Fruit fly (Drosophila melanogaster) whole organism, embryonic: ENCODE results near the gene CG43245.

ENCODE experiments used
- Abd-B ChIP-seq: fragments of 200-800 bp; sonication (Bioruptor generic); optimal IDR thresholded peaks from 2 replicates; lab custom pipeline; 2018; ENCODE audit warnings: missing biosample characterization, mild to moderate bottlenecking, missing genetic modification characterization, moderate library complexity
- CG11247 ChIP-seq: fragments of 200-800 bp; sonication (Bioruptor generic); IDR thresholded peaks from 2 replicates; pipeline ENCODE4 v1.3.6; 2022; ENCODE audit warnings: missing biosample characterization, missing genetic modification characterization
- CG11456 ChIP-seq: fragments of 200-800 bp; sonication (Bioruptor generic); IDR thresholded peaks from 3 replicates; pipeline ENCODE4 v1.3.6; 2022; ENCODE audit warnings: missing biosample characterization, missing genetic modification characterization
- CG11695 ChIP-seq: fragments of 200-800 bp; sonication (Bioruptor generic); IDR thresholded peaks from 3 replicates; pipeline ENCODE4 v1.3.6; 2022; ENCODE audit warnings: missing biosample characterization, missing genetic modification characterization
- CG12071 ChIP-seq: fragments of 200-800 bp; sonication (Bioruptor generic); optimal IDR thresholded peaks from 3 replicates; lab custom pipeline; 2018; ENCODE audit warnings: missing biosample characterization, mild to moderate bottlenecking, missing genetic modification characterization
- CG12769 ChIP-seq: fragments of 200-800 bp; sonication (Bioruptor generic); optimal IDR thresholded peaks from 2 replicates; lab custom pipeline; 2019; ENCODE audit warnings: missing biosample characterization, mild to moderate bottlenecking, missing genetic modification characterization, moderate library complexity
- CG14667 ChIP-seq: fragments of 200-800 bp; sonication (Bioruptor generic); IDR thresholded peaks from 2 replicates; pipeline ENCODE4 v1.3.6; 2022; ENCODE audit warnings: missing biosample characterization, missing genetic modification characterization
- CG17359 ChIP-seq: fragments of 200-800 bp; sonication (Bioruptor generic); optimal IDR thresholded peaks from 3 replicates; lab custom pipeline; 2018; ENCODE audit warnings: missing biosample characterization, mild to moderate bottlenecking, missing genetic modification characterization, moderate library complexity
- CG18599 ChIP-seq: fragments of 200-800 bp; sonication (Bioruptor generic); optimal IDR thresholded peaks from 3 replicates; lab custom pipeline; 2017; ENCODE audit warnings: missing biosample characterization, missing genetic modification characterization, mild to moderate bottlenecking, moderate library complexity, missing genetic modification reagents
- CG18619 ChIP-seq: fragments of 200-800 bp; sonication (Bioruptor generic); optimal IDR thresholded peaks from 3 replicates; lab custom pipeline; 2017; ENCODE audit warnings: missing biosample characterization, mild to moderate bottlenecking, missing genetic modification characterization
- CG2678 ChIP-seq: fragments of 200-800 bp; sonication (Bioruptor generic); optimal IDR thresholded peaks from 3 replicates; lab custom pipeline; 2019; ENCODE audit warnings: missing biosample characterization, mild to moderate bottlenecking, missing genetic modification characterization, moderate library complexity
- CG32532 ChIP-seq: fragments of 200-800 bp; sonication (Bioruptor generic); IDR thresholded peaks from 2 replicates; pipeline ENCODE4 v1.3.6; 2022; ENCODE audit warnings: missing biosample characterization, missing genetic modification characterization
- CG6683 ChIP-seq: fragments of 200-800 bp; sonication (Bioruptor generic); optimal IDR thresholded peaks from 2 replicates; lab custom pipeline; 2017; ENCODE audit warnings: missing biosample characterization, mild to moderate bottlenecking, missing genetic modification characterization, missing genetic modification reagents
- CG7963 ChIP-seq: fragments of 200-800 bp; sonication (Bioruptor generic); IDR thresholded peaks from 3 replicates; pipeline ENCODE4 v1.3.6; 2022; ENCODE audit warnings: missing biosample characterization, missing genetic modification characterization; ENCODE audit not compliant: partially characterized antibody
- CG8281 ChIP-seq: fragments of 200-800 bp; sonication (Bioruptor generic); optimal IDR thresholded peaks from 2 replicates; lab custom pipeline; 2018; ENCODE audit warnings: missing biosample characterization, mild to moderate bottlenecking, missing genetic modification characterization, moderate library complexity
- CG8388 ChIP-seq: fragments of 200-800 bp; sonication (Bioruptor generic); optimal IDR thresholded peaks from 2 replicates; lab custom pipeline; 2019; ENCODE audit warnings: missing biosample characterization, mild to moderate bottlenecking, missing genetic modification characterization, moderate library complexity
- Deaf1 ChIP-seq: fragments of 200-800 bp; optimal IDR thresholded peaks from 3 replicates; lab custom pipeline; 2019; ENCODE audit warnings: missing biosample characterization, mild to moderate bottlenecking, missing genetic modification characterization, moderate library complexity
- Doc3 ChIP-seq: fragments of 200-800 bp; sonication (Bioruptor generic); IDR thresholded peaks from 3 replicates; pipeline ENCODE4 v1.3.6; 2022; ENCODE audit warnings: missing biosample characterization, missing genetic modification characterization; ENCODE audit not compliant: partially characterized antibody
- Gsc ChIP-seq: fragments of 200-800 bp; sonication (Bioruptor generic); IDR thresholded peaks from 2 replicates; pipeline ENCODE4 v1.3.6; 2022; ENCODE audit warnings: missing biosample characterization, missing genetic modification characterization
- HLH3B ChIP-seq: fragments of 200-800 bp; sonication (Bioruptor generic); IDR thresholded peaks from 2 replicates; pipeline ENCODE4 v1.3.6; 2022; ENCODE audit warnings: missing biosample characterization, missing genetic modification characterization
- Hr51 ChIP-seq, 2 experiments: fragments of 200-800 bp; sonication (Bioruptor generic); optimal IDR thresholded peaks; 2 replicates in 1 of 2; 3 replicates in 1 of 2; lab custom pipeline; 2016 to 2018; ENCODE audit warnings: missing biosample characterization in 2 of 2, missing genetic modification characterization in 2 of 2, mild to moderate bottlenecking in 1 of 2, moderate library complexity in 1 of 2
- Hr78 ChIP-seq, 2 experiments: fragments of 200-800 bp in 1 of 2; fragments of >200 bp in 1 of 2; sonication (Bioruptor generic) in 1 of 2; optimal IDR thresholded peaks; 2 replicates each; lab custom pipeline; 2017 to 2019; ENCODE audit warnings: missing biosample characterization in 2 of 2, missing genetic modification characterization in 2 of 2, mild to moderate bottlenecking in 1 of 2, moderate library complexity in 1 of 2
- MESR4 ChIP-seq: fragments of 200-800 bp; sonication (Bioruptor generic); optimal IDR thresholded peaks from 2 replicates; lab custom pipeline; 2018; ENCODE audit warnings: missing biosample characterization, mild to moderate bottlenecking, missing genetic modification characterization, moderate library complexity
- Max ChIP-seq: fragments of 200-800 bp; sonication (Bioruptor generic); optimal IDR thresholded peaks from 2 replicates; lab custom pipeline; 2016; ENCODE audit warnings: missing biosample characterization, mild to moderate bottlenecking, missing genetic modification characterization
- NfI ChIP-seq: fragments of 200-800 bp; sonication (Bioruptor generic); optimal IDR thresholded peaks from 3 replicates; lab custom pipeline; 2018; ENCODE audit warnings: missing biosample characterization, mild to moderate bottlenecking, missing genetic modification characterization, moderate library complexity
- Oli ChIP-seq: fragments of 200-800 bp; sonication (Bioruptor generic); optimal IDR thresholded peaks from 2 replicates; lab custom pipeline; 2018; ENCODE audit warnings: missing biosample characterization, mild to moderate bottlenecking, missing genetic modification characterization, moderate library complexity
- PHDP ChIP-seq: fragments of 200-800 bp; sonication (Bioruptor generic); optimal IDR thresholded peaks from 3 replicates; lab custom pipeline; 2018; ENCODE audit warnings: missing biosample characterization, mild to moderate bottlenecking, missing genetic modification characterization, moderate library complexity
- Sox102F ChIP-seq: fragments of 200-800 bp; sonication (Bioruptor generic); optimal IDR thresholded peaks from 2 replicates; lab custom pipeline; 2018; ENCODE audit warnings: missing biosample characterization, mild to moderate bottlenecking, missing genetic modification characterization, moderate library complexity
- Sry-δ ChIP-seq: fragments of 200-800 bp; sonication (Bioruptor generic); optimal IDR thresholded peaks from 2 replicates; lab custom pipeline; 2016; ENCODE audit warnings: missing biosample characterization, missing genetic modification characterization
- Stat92E ChIP-seq, 3 experiments: fragments of >200 bp in 2 of 3; fragments of 200-800 bp in 1 of 3; sonication (Bioruptor generic) in 1 of 3; optimal IDR thresholded peaks; 2 replicates each; lab custom pipeline; 2017 to 2019; ENCODE audit warnings: missing biosample characterization in 3 of 3, missing genetic modification characterization in 3 of 3, mild to moderate bottlenecking in 1 of 3, moderate library complexity in 1 of 3
- abd-A ChIP-seq: fragments of 200-800 bp; sonication (Bioruptor generic); optimal IDR thresholded peaks from 3 replicates; lab custom pipeline; 2019; ENCODE audit warnings: missing biosample characterization, mild to moderate bottlenecking, missing genetic modification characterization, moderate library complexity
- bcd ChIP-seq: fragments of 200-800 bp; sonication (Bioruptor generic); optimal IDR thresholded peaks from 2 replicates; lab custom pipeline; 2017; ENCODE audit warnings: missing biosample characterization, mild to moderate bottlenecking, missing genetic modification characterization
- cad ChIP-seq: fragments of >200 bp; optimal IDR thresholded peaks from 2 replicates; lab custom pipeline; 2017; ENCODE audit warnings: missing biosample characterization, missing genetic modification characterization
- ci ChIP-seq: fragments of 200-800 bp; sonication (Bioruptor generic); IDR thresholded peaks from 3 replicates; pipeline ENCODE4 v1.3.6; 2022; ENCODE audit warnings: missing biosample characterization, missing genetic modification characterization
- corto ChIP-seq: fragments of 200-800 bp; sonication (Bioruptor generic); optimal IDR thresholded peaks from 2 replicates; lab custom pipeline; 2016; ENCODE audit warnings: missing biosample characterization, mild to moderate bottlenecking, missing genetic modification characterization, moderate library complexity
- crol ChIP-seq: fragments of 200-800 bp; sonication (Bioruptor generic); IDR thresholded peaks from 2 replicates; pipeline ENCODE4 v1.3.6; 2022; ENCODE audit warnings: missing biosample characterization, missing genetic modification characterization
- cwo ChIP-seq: fragments of 200-800 bp; sonication (Bioruptor generic); optimal IDR thresholded peaks from 3 replicates; lab custom pipeline; 2017; ENCODE audit warnings: missing biosample characterization, missing genetic modification characterization, mild to moderate bottlenecking, moderate library complexity, missing genetic modification reagents
- dimm ChIP-seq: fragments of 200-800 bp; sonication (Bioruptor generic); IDR thresholded peaks from 2 replicates; pipeline ENCODE4 v1.3.6; 2022; ENCODE audit warnings: missing biosample characterization, missing genetic modification characterization
- kni ChIP-seq: fragments of 200-800 bp; sonication (Bioruptor generic); optimal IDR thresholded peaks from 3 replicates; lab custom pipeline; 2017; ENCODE audit warnings: mild to moderate bottlenecking, missing biosample characterization, missing genetic modification reagents, missing genetic modification characterization
- lov ChIP-seq, 2 experiments: fragments of 200-800 bp in 1 of 2; fragments of >200 bp in 1 of 2; sonication (Bioruptor generic) in 1 of 2; IDR thresholded peaks in 1 of 2; optimal IDR thresholded peaks in 1 of 2; 2 replicates in 1 of 2; 3 replicates in 1 of 2; pipeline versions ENCODE4 v1.3.6 to Lab custom; 2017 to 2022; ENCODE audit warnings: missing biosample characterization in 1 of 2, missing genetic modification characterization in 1 of 2
- mirr ChIP-seq: fragments of 200-800 bp; sonication (Bioruptor generic); optimal IDR thresholded peaks from 3 replicates; lab custom pipeline; 2018; ENCODE audit warnings: missing biosample characterization, mild to moderate bottlenecking, missing genetic modification characterization
- mld ChIP-seq: fragments of 200-800 bp; sonication (Bioruptor generic); IDR thresholded peaks from 3 replicates; pipeline ENCODE4 v1.3.6; 2022; ENCODE audit warnings: missing biosample characterization, missing genetic modification characterization; ENCODE audit not compliant: partially characterized antibody
- onecut ChIP-seq: fragments of 200-800 bp; sonication (Bioruptor generic); IDR thresholded peaks from 2 replicates; pipeline ENCODE4 v1.3.6; 2022; ENCODE audit warnings: missing biosample characterization, missing genetic modification characterization
- pros ChIP-seq: fragments of 200-800 bp; sonication (Bioruptor generic); optimal IDR thresholded peaks from 3 replicates; lab custom pipeline; 2019; ENCODE audit warnings: missing biosample characterization, mild to moderate bottlenecking, missing genetic modification characterization, moderate library complexity
- pzg ChIP-seq: fragments of 200-800 bp; sonication (Bioruptor generic); optimal IDR thresholded peaks from 3 replicates; lab custom pipeline; 2018; ENCODE audit warnings: missing biosample characterization, mild to moderate bottlenecking, missing genetic modification characterization, moderate library complexity
- tll ChIP-seq, 2 experiments: fragments of 200-800 bp in 1 of 2; fragments of >200 bp in 1 of 2; sonication (Bioruptor generic) in 1 of 2; optimal IDR thresholded peaks; 2 replicates each; lab custom pipeline; 2017 to 2019; ENCODE audit warnings: missing biosample characterization in 2 of 2, missing genetic modification characterization in 2 of 2, mild to moderate bottlenecking in 1 of 2, moderate library complexity in 1 of 2
- tx ChIP-seq: fragments of 200-800 bp; sonication (Bioruptor generic); optimal IDR thresholded peaks from 2 replicates; lab custom pipeline; 2016; ENCODE audit warnings: missing biosample characterization, missing genetic modification characterization
- wdn ChIP-seq: fragments of 200-800 bp; sonication (Bioruptor generic); IDR thresholded peaks from 2 replicates; pipeline ENCODE4 v1.3.6; 2022; ENCODE audit warnings: missing biosample characterization, missing genetic modification characterization

The CG43245 gene

DNA sequence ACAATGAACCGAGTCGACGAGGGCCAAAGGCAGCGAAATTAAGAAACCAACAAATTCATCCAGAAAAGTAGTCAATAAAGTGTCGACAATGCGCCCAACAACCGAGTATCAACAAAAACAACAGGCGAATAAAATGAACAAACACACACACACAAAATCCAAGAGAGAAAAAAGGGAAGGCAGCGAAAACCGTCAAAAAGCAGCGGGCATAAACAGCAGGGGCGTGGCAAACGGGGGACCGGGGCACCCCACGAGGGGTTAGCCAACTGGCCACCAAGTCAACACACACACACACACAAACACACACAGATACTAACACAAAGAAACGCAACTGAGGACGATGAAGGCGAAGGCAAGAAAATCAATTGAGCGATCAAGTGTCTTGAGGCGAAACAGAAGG, 11.0 kb upstream of the CG43245 start:
- TF ChIP-seq tll (GFP tag; optimal IDR thresholded peaks at IDR 0.05; lab: Kevin White, UChicago) (no peak), cwo (GFP tag; lab: Kevin White, UChicago) (no peak), CG11695 (GFP tag; lab: Robert Waterston, UW) (no peak), abd-A (tag; lab: Kevin White, UChicago) (peak; percentile 79), Oli (tag; lab: Kevin White, UChicago) (no peak), Max (GFP tag; lab: Kevin White, UChicago) (no peak), corto (GFP tag; lab: Kevin White, UChicago) (no peak), HLH3B (GFP tag; lab: Robert Waterston, UW) (no peak), CG8281 (tag; lab: Kevin White, UChicago) (no peak), CG32532 (GFP tag; lab: Robert Waterston, UW) (0 out of 2 replicates have a peak, but pooled peaks have one; percentile 39), CG6683 (no peak), kni (peak; percentile 76), CG18599 (GFP tag; lab: Kevin White, UChicago) (peak; percentile 17), CG18619 (no peak), CG17359 (tag; lab: Kevin White, UChicago) (no peak), CG12769 (tag; lab: Kevin White, UChicago) (peak; percentile 24), Sry-δ (GFP tag; lab: Kevin White, UChicago) (no peak), Hr78 (GFP tag; optimal IDR thresholded peaks at IDR 0.05; lab: Kevin White, UChicago) (no peak), Abd-B (GFP tag; lab: Kevin White, UChicago) (no peak), pzg (no peak), CG14667 (GFP tag; lab: Robert Waterston, UW) (no peak), MESR4 (GFP tag; lab: Kevin White, UChicago) (no peak), CG12071 (GFP tag; lab: Kevin White, UChicago) (no peak), ci (GFP tag; lab: Robert Waterston, UW) (0 out of 3 replicates have a peak, but pooled peaks have one; percentile 18), CG11247 (peak; percentile 34; the same call in 1 of the 2 replicates), Stat92E (GFP tag; optimal IDR thresholded peaks at IDR 0.05; lab: Kevin White, UChicago) (no peak), mld (GFP tag; lab: Robert Waterston, UW) (no peak), bcd (GFP tag; lab: Kevin White, UChicago) (peak; percentile 7), crol (GFP tag; lab: Robert Waterston, UW) (0 out of 2 replicates have a peak, but pooled peaks have one; percentile 31), Doc3 (GFP tag; lab: Robert Waterston, UW) (no peak), onecut (GFP tag; lab: Robert Waterston, UW) (0 out of 2 replicates have a peak, but pooled peaks have one; percentile 8), lov (optimal IDR thresholded peaks at IDR 0.05; lab: Kevin White, UChicago) (no peak), lov (GFP tag; IDR thresholded peaks at IDR 0.05; lab: Robert Waterston, UW) (0 out of 3 replicates have a peak, but pooled peaks have one; percentile 22), CG8388 (no peak), Gsc (GFP tag; lab: Robert Waterston, UW) (no peak), pros (GFP tag; lab: Kevin White, UChicago) (peak; percentile 18), cad (GFP tag; lab: Kevin White, UChicago) (no peak), wdn (GFP tag; lab: Robert Waterston, UW) (no peak), mirr (GFP tag; lab: Kevin White, UChicago) (peak; percentile 10), CG7963 (GFP tag; lab: Robert Waterston, UW) (no peak), tx (GFP tag; lab: Kevin White, UChicago) (no peak), Hr51 (GFP tag; optimal IDR thresholded peaks at IDR 0.05; lab: Kevin White, UChicago) (no peak), PHDP (tag; lab: Kevin White, UChicago) (no peak), CG11456 (GFP tag; lab: Robert Waterston, UW) (no peak), Sox102F (GFP tag; lab: Kevin White, UChicago) (no peak), NfI (GFP tag; lab: Kevin White, UChicago) (no peak), dimm (no peak), Deaf1 (tag; lab: Kevin White, UChicago) (no peak), CG2678 (no peak)
